Worm (Caenorhabditis elegans) whole organism, early embryonic: ENCODE results near the gene scl-24.

Source experiments
- B0310.2 ChIP-seq: sonication (generic microtip); optimal IDR thresholded peaks from 2 replicates; lab custom pipeline; 2016; ENCODE audit warnings: mild to moderate bottlenecking, missing genetic modification characterization, missing compliant biosample characterization
- ceh-13 ChIP-seq: fragments of 200-800 bp; sonication (Bioruptor generic); optimal IDR thresholded peaks from 2 replicates; lab custom pipeline; 2018; ENCODE audit warnings: mild to moderate bottlenecking, missing genetic modification characterization, missing compliant biosample characterization
- hnd-1 ChIP-seq: sonication (generic microtip); optimal IDR thresholded peaks from 2 replicates; lab custom pipeline; 2016; ENCODE audit warnings: missing genetic modification characterization, missing compliant biosample characterization

ce11 chrV:17530486-17530885 lies 44.4 kb downstream of the scl-24 start, which contains the start of gene C18D4.12:
- TF ChIP-seq B0310.2 (no peak), hnd-1 (no peak), ceh-13 (GFP tag; lab: Kevin White, UChicago) (no peak)
